Worm (Caenorhabditis elegans) whole organism, L1 larva: Measurements from ENCODE around the gene B0496.6.

Experiments used
- C34B4.2 ChIP-seq: sonication (generic microtip); optimal IDR thresholded peaks from 2 replicates; lab custom pipeline; 2017; ENCODE audit warnings: mild to moderate bottlenecking, missing genetic modification characterization, missing compliant biosample characterization
- F16B12.6 ChIP-seq: fragments of 150-350 bp; optimal IDR thresholded peaks from 2 replicates; lab custom pipeline; 2014; ENCODE audit warnings: missing biosample characterization, missing genetic modification characterization
- Y116A8C.19 ChIP-seq: sonication (generic microtip); optimal IDR thresholded peaks from 2 replicates; lab custom pipeline; 2016; ENCODE audit warnings: missing compliant biosample characterization, missing genetic modification characterization, borderline replicate concordance
- aly-2 ChIP-seq: fragments of 150-350 bp; optimal IDR thresholded peaks from 2 replicates; lab custom pipeline; 2014; ENCODE audit warnings: missing biosample characterization, missing genetic modification characterization
- blmp-1 ChIP-seq: fragments of 150-350 bp; optimal IDR thresholded peaks from 2 replicates; lab custom pipeline; 2014; ENCODE audit warnings: missing biosample characterization, missing genetic modification characterization
- ceh-88 ChIP-seq: fragments of 200-800 bp; sonication (Bioruptor generic); IDR thresholded peaks from 2 replicates; pipeline ENCODE4 v1.3.6; 2022; ENCODE audit warnings: missing genetic modification characterization, missing compliant biosample characterization
- dpl-1 ChIP-seq, 3 experiments: fragments of 150-350 bp in 2 of 3; sonication (generic microtip) in 1 of 3; optimal IDR thresholded peaks; 2 replicates each; lab custom pipeline; 2014 to 2017; ENCODE audit warnings: missing biosample characterization in 3 of 3, missing genetic modification characterization in 3 of 3, missing genetic modification reagents in 3 of 3
- dsc-1 ChIP-seq: sonication (generic microtip); optimal IDR thresholded peaks from 2 replicates; lab custom pipeline; 2016; ENCODE audit warnings: mild to moderate bottlenecking, missing genetic modification characterization, missing compliant biosample characterization
- efl-1 ChIP-seq, 4 experiments: fragments of 150-350 bp; optimal IDR thresholded peaks in 3 of 4; peaks in 1 of 4; 1 replicate in 1 of 4; 2 replicates in 3 of 4; lab custom pipeline; 2014; ENCODE audit warnings: missing biosample characterization in 2 of 4, missing genetic modification characterization in 2 of 4, missing genetic modification reagents in 2 of 4
- egl-13 ChIP-seq: sonication (generic microtip); optimal IDR thresholded peaks from 2 replicates; lab custom pipeline; 2016; ENCODE audit warnings: missing genotype, missing genetic modification reagents, missing genetic modification characterization, missing compliant biosample characterization
- elt-2 ChIP-seq: sonication (generic microtip); optimal IDR thresholded peaks from 2 replicates; lab custom pipeline; 2016; ENCODE audit warnings: missing genetic modification characterization, mild to moderate bottlenecking, inconsistent platforms, missing compliant biosample characterization, missing genetic modification reagents
- ets-5 ChIP-seq: fragments of 200-800 bp; sonication (Bioruptor generic); IDR thresholded peaks from 2 replicates; pipeline ENCODE4 v1.3.6; 2022; ENCODE audit warnings: missing genetic modification characterization, missing compliant biosample characterization
- fkh-10 ChIP-seq: sonication (generic microtip); optimal IDR thresholded peaks from 2 replicates; lab custom pipeline; 2017; ENCODE audit warnings: missing biosample characterization, missing genetic modification reagents, missing genetic modification characterization
- fkh-4 ChIP-seq: sonication (generic microtip); optimal IDR thresholded peaks from 2 replicates; lab custom pipeline; 2016; ENCODE audit warnings: missing compliant biosample characterization, missing genetic modification characterization, borderline replicate concordance
- grh-1 ChIP-seq: fragments of 200-800 bp; sonication (Bioruptor generic); IDR thresholded peaks from 2 replicates; pipeline ENCODE4 v1.3.6; 2022; ENCODE audit warnings: missing genetic modification reagents, missing genetic modification characterization, missing compliant biosample characterization
- isw-1 ChIP-seq: fragments of 200-800 bp; sonication (Bioruptor generic); IDR thresholded peaks from 2 replicates; pipeline ENCODE4 v1.3.6; 2022; ENCODE audit warnings: missing genetic modification characterization, missing compliant biosample characterization
- lin-14 ChIP-seq: fragments of 200-800 bp; sonication (Bioruptor generic); optimal IDR thresholded peaks from 2 replicates; lab custom pipeline; 2018; ENCODE audit warnings: mild to moderate bottlenecking, missing genetic modification characterization, moderate library complexity, missing compliant biosample characterization
- lin-15B ChIP-seq: fragments of 150-350 bp; sonication (generic microtip); optimal IDR thresholded peaks from 3 replicates; lab custom pipeline; 2014; ENCODE audit warnings: missing biosample characterization, missing genetic modification characterization
- lin-35 ChIP-seq, 2 experiments: fragments of 150-350 bp; optimal IDR thresholded peaks; 2 replicates each; lab custom pipeline; 2014; ENCODE audit warnings: missing biosample characterization in 2 of 2, missing genetic modification characterization in 2 of 2, missing genetic modification reagents in 2 of 2
- lir-3 ChIP-seq: sonication (generic microtip); optimal IDR thresholded peaks from 2 replicates; lab custom pipeline; 2016; ENCODE audit warnings: mild to moderate bottlenecking, missing genetic modification characterization, moderate library complexity, missing compliant biosample characterization; ENCODE audit not compliant: poor library complexity
- lsy-2 ChIP-seq, 2 experiments: fragments of 150-350 bp; optimal IDR thresholded peaks; 2 replicates each; lab custom pipeline; 2014; ENCODE audit warnings: missing biosample characterization in 2 of 2, missing genetic modification characterization in 2 of 2
- mef-2 ChIP-seq: fragments of 150-350 bp; optimal IDR thresholded peaks from 2 replicates; lab custom pipeline; 2014; ENCODE audit warnings: missing biosample characterization, missing genetic modification characterization
- nhr-20 ChIP-seq: sonication (generic microtip); optimal IDR thresholded peaks from 2 replicates; lab custom pipeline; 2016; ENCODE audit warnings: mild to moderate bottlenecking, missing genetic modification characterization, missing compliant biosample characterization
- nhr-28 ChIP-seq: fragments of 150-350 bp; optimal IDR thresholded peaks from 2 replicates; lab custom pipeline; 2014; ENCODE audit warnings: missing biosample characterization, missing genetic modification characterization
- nhr-47 ChIP-seq: sonication (generic microtip); optimal IDR thresholded peaks from 2 replicates; lab custom pipeline; 2016; ENCODE audit warnings: mild to moderate bottlenecking, missing genetic modification characterization, moderate library complexity, missing compliant biosample characterization
- nhr-71 ChIP-seq: sonication (generic microtip); optimal IDR thresholded peaks from 2 replicates; lab custom pipeline; 2016; ENCODE audit warnings: mild to moderate bottlenecking, missing genetic modification characterization, moderate library complexity, missing compliant biosample characterization
- nhr-77 ChIP-seq: fragments of 150-350 bp; optimal IDR thresholded peaks from 2 replicates; lab custom pipeline; 2014; ENCODE audit warnings: missing biosample characterization, missing genetic modification characterization
- nhr-84 ChIP-seq: sonication (generic microtip); optimal IDR thresholded peaks from 2 replicates; lab custom pipeline; 2017; ENCODE audit warnings: missing biosample characterization, missing genetic modification characterization
- nhr-90 ChIP-seq: sonication (generic microtip); optimal IDR thresholded peaks from 2 replicates; lab custom pipeline; 2016; ENCODE audit warnings: mild to moderate bottlenecking, missing genetic modification characterization, missing compliant biosample characterization; ENCODE audit not compliant: poor library complexity
- pag-3 ChIP-seq: sonication (generic microtip); optimal IDR thresholded peaks from 2 replicates; lab custom pipeline; 2017; ENCODE audit warnings: missing genetic modification characterization, mild to moderate bottlenecking, missing compliant biosample characterization, antibody characterized with exemption, borderline replicate concordance; ENCODE audit not compliant: insufficient read depth
- pax-3 ChIP-seq: fragments of 200-800 bp; sonication (Bioruptor generic); optimal IDR thresholded peaks from 2 replicates; lab custom pipeline; 2018; ENCODE audit warnings: mild to moderate bottlenecking, missing genetic modification characterization, moderate library complexity, missing compliant biosample characterization
- snu-23 ChIP-seq: sonication (generic microtip); optimal IDR thresholded peaks from 2 replicates; lab custom pipeline; 2016; ENCODE audit warnings: missing genetic modification characterization, missing compliant biosample characterization
- sox-4 ChIP-seq: sonication (generic microtip); optimal IDR thresholded peaks from 2 replicates; lab custom pipeline; 2016; ENCODE audit warnings: missing genetic modification characterization, missing compliant biosample characterization
- tbx-2 ChIP-seq: sonication (generic microtip); optimal IDR thresholded peaks from 2 replicates; lab custom pipeline; 2016; ENCODE audit warnings: missing genetic modification characterization, missing compliant biosample characterization
- zag-1 ChIP-seq: fragments of 150-350 bp; optimal IDR thresholded peaks from 2 replicates; lab custom pipeline; 2014; ENCODE audit warnings: missing biosample characterization, missing genetic modification characterization

The B0496.6 gene

DNA sequence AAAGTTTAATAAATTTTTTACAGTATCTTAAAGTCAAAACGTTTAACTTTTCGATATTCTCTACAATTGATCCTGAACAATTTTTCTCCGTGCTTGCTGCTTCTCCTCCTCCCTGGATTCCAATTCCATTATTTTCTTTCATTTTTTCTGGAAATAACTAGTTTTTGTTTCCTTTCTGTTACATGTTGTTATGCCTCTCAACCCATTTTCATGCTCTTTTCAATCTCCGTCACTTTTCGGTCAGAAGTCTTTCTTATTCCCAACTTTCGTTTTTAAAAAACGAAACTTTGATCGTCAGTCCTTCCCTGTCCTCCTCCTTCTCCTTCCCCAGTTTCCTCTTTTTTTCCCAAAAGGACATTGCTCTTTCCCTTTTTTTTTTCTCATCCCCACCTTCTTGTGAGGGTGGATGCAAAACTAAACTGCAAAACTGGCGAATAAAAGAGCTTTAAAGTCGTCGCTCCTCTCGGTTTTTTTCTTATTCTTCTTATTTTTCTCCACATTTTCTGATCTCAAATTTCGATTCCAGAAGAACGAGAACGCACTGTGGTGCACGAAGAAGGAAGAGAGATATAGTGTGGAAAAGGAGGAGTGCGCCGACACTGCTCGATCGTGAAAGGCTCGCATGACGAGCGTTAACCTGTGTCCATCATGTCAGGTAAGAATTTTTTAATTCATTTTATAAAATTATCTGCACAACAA lies 13.8 kb upstream of the B0496.6 start, which contains the start of the genes C48A7.16 and egl-19:
Gene C48A7.16 (plus strand): TSS at position 544 of the 699 bp plus-strand sequence.
Gene egl-19 (plus strand): TSS at position 649 of the 699 bp plus-strand sequence.
- no peak for TF ChIP-seq elt-2
- TF ChIP-seq lin-14 (GFP tag; lab: Kevin White, UChicago) = peak; percentile 48
- TF ChIP-seq nhr-71 (tag; lab: Kevin White, UChicago) = no peak
- TF ChIP-seq nhr-20 = no peak
- TF ChIP-seq fkh-10 (GFP tag; lab: Kevin White, UChicago) = peak; percentile 28
- no peak for TF ChIP-seq pax-3
- no peak for TF ChIP-seq nhr-84
- no peak for TF ChIP-seq efl-1 (optimal IDR thresholded peaks at IDR 0.05; lab: Kevin White, UChicago)
- peak in 1 of 2 experiments; percentile 92 for TF ChIP-seq efl-1 (GFP tag; optimal IDR thresholded peaks at IDR 0.05 in 1 of 2; lab: Kevin White, UChicago)
- no peak for TF ChIP-seq egl-13
- no peak for TF ChIP-seq lin-15B
- no peak for TF ChIP-seq blmp-1 (tag; lab: Kevin White, UChicago)

DNA sequence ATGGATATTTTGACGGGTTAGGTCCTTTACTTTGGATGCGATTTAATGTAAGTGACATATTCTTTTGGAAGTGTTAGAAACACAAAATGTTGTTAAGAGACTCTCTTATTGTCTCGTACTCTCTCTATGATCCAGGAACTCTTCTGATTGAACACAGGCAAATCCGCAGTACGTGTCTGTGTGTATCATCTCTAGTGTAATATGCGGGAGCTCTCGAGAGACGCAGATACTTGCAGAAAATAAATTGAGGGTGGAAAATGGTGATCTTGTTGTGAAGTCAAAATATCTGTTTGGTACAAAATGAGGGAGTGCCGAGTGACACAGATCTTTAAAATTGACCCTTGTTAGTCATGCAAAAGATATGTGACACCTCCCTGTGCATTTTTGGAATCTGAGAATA lies 12.2 kb upstream of the B0496.6 start:
- no peak for TF ChIP-seq isw-1 (GFP tag; lab: Robert Waterston, UW)
- TF ChIP-seq grh-1 = no peak
- peak; percentile 11 for TF ChIP-seq dsc-1 (tag; lab: Kevin White, UChicago)
- peak; percentile 31 for TF ChIP-seq pag-3 (tag; lab: Kevin White, UChicago)
- no peak for TF ChIP-seq C34B4.2 (tag; lab: Kevin White, UChicago)
- no peak for TF ChIP-seq nhr-47 (tag; lab: Kevin White, UChicago)
- TF ChIP-seq aly-2 = no peak
- TF ChIP-seq Y116A8C.19 (tag; lab: Kevin White, UChicago) = no peak
- no peak for TF ChIP-seq nhr-71 (tag; lab: Kevin White, UChicago)
- no peak for TF ChIP-seq nhr-28 (tag; lab: Kevin White, UChicago)
- no peak for TF ChIP-seq ceh-88
- TF ChIP-seq lin-14 (GFP tag; lab: Kevin White, UChicago) = peak; percentile 64
- TF ChIP-seq ets-5 (GFP tag; lab: Robert Waterston, UW) = no peak
- TF ChIP-seq fkh-4 (tag; lab: Kevin White, UChicago) = no peak
- no peak for TF ChIP-seq egl-13
- no peak for TF ChIP-seq sox-4
- no peak for TF ChIP-seq lin-15B
- no peak for TF ChIP-seq nhr-77 (tag; lab: Kevin White, UChicago)
- TF ChIP-seq pax-3 = no peak
- TF ChIP-seq zag-1 (tag; lab: Kevin White, UChicago) = no peak
- no peak for TF ChIP-seq mef-2 (tag; lab: Kevin White, UChicago)
- no peak for TF ChIP-seq snu-23
- TF ChIP-seq dpl-1 (GFP tag; optimal IDR thresholded peaks at IDR 0.05; lab: Kevin White, UChicago) = no peak
- TF ChIP-seq, all 84 proteins: peak for 3

DNA sequence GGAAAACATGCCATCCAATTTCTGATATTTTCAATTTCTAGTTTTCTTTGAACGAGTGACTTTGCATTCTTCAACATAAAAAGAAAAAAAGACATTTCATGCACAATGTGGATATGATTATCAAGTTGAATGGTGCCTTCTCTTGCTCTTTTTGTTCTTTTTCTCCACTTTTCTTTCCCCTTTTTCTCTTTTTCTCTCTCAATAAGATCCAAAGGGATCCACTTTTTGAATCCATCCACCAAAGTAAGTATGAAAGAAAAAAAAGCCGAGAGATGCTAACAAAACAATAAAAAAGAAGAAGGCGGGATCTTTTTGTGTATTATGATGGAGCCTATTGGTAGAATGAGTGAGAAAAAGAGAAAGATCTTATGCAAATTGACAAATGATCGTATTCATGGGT lies 11.6 kb upstream of the B0496.6 start:
- TF ChIP-seq fkh-10 (GFP tag; lab: Kevin White, UChicago) = peak; percentile 20
- peak; percentile 32 for TF ChIP-seq lin-14 (GFP tag; lab: Kevin White, UChicago)
- no peak for TF ChIP-seq grh-1
- no peak for TF ChIP-seq sox-4
- TF ChIP-seq lir-3 = no peak

DNA sequence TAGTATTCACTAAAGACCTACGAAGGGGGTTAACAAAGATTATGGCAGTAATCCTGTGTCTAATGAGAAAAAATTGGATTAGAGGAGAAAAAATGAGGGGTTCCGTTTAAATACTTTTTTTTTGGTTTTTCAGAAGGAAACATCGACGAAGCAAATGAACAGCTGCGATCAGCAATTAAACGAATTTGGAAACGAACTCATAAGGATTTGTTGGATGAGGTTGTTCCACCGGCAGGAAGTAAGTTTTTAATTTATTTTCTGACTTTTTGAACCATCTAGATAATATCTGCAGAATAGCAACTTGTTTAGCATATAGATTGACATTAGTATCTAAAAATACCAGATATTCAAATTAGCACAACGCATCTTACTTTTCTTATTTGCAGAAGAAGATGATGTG lies 5.3 kb upstream of the B0496.6 start:
- TF ChIP-seq dsc-1 (tag; lab: Kevin White, UChicago) = peak; percentile 36
- TF ChIP-seq nhr-90 (tag; lab: Kevin White, UChicago) = no peak
- TF ChIP-seq, all 84 proteins: peak for 1

DNA sequence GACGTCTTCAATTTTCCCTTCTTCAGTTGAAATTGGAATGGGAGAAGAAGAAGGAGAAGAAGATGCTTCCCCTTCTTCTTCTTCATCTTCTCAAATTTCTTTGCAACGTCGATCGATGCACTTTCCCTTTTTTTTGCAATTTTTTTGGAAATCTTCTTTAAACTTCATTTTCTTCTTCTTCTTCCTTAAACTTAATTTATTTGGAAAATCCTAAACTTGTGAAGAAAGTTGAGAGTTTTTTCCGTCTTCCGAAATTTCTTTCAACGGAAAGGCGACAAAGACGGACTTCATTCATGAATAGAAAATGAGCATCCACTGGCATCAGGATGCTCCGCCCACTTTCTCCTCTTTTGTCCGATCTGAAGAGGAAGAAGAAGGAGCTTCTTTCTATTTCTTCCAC lies 4.8 kb upstream of the B0496.6 start:
- TF ChIP-seq F16B12.6 (tag; lab: Kevin White, UChicago) (no peak), fkh-10 (GFP tag; lab: Kevin White, UChicago) (peak; percentile 89), lsy-2 (tag; optimal IDR thresholded peaks at IDR 0.05; lab: Kevin White, UChicago) (no peak), snu-23 (no peak), lin-35 (GFP tag; optimal IDR thresholded peaks at IDR 0.05; lab: Kevin White, UChicago) (no peak), isw-1 (GFP tag; lab: Robert Waterston, UW) (no peak), lin-14 (GFP tag; lab: Kevin White, UChicago) (peak; percentile 75), tbx-2 (tag; lab: Kevin White, UChicago) (peak; percentile 7)
